Fruit fly (Drosophila melanogaster) whole organism: ENCODE data around the gene CG31068.

Experiments
- CG8478 ChIP-seq: fragments of >200 bp; optimal IDR thresholded peaks from 2 replicates; lab custom pipeline; 2018; ENCODE audit warnings: inconsistent platforms
- Dll ChIP-seq: fragments of >200 bp; optimal IDR thresholded peaks from 2 replicates; lab custom pipeline; 2017
- EcR ChIP-seq, 2 experiments: fragments of >200 bp; optimal IDR thresholded peaks; 2 replicates each; lab custom pipeline; 2017; ENCODE audit warnings: missing biosample characterization in 2 of 2, missing genetic modification characterization in 2 of 2, missing genetic modification reagents in 2 of 2
- pan ChIP-seq: fragments of >200 bp; optimal IDR thresholded peaks from 2 replicates; lab custom pipeline; 2017
- psq ChIP-seq: fragments of >200 bp; optimal IDR thresholded peaks from 2 replicates; lab custom pipeline; 2017
- usp ChIP-seq: fragments of >200 bp; optimal IDR thresholded peaks from 2 replicates; lab custom pipeline; 2017; ENCODE audit warnings: missing biosample characterization, missing genetic modification characterization, mixed read lengths

Gene CG31068

DNA sequence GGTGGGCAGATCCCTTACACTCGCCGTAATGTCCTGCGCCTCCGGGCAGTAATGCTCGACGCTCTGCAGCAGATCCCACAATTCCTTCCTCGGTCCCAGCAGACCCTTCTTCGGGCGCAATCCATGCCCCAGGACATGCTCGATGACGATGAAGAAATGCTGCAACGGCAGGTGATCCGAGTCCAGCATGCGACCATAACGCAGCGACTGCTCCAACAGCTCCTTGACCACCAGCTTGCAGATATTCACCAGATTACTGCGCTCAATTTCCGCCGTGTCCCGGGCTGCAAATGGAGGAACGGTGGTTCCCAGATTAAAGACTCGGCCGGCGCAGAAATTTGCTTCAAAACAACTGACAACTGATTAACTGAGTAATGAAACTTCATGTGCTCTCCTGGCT, at the start of gene CG31068:
Gene CG31068 (plus strand): TSS at position 301 of the 400 bp plus-strand sequence.
- TF ChIP-seq pan (lab: Kevin White, UChicago) (no peak), psq (lab: Kevin White, UChicago) (no peak), EcR (GFP tag; optimal IDR thresholded peaks at IDR 0.05; lab: Kevin White, UChicago) (no peak), Dll (no peak), usp (no peak), CG8478 (lab: Kevin White, UChicago) (no peak)

DNA sequence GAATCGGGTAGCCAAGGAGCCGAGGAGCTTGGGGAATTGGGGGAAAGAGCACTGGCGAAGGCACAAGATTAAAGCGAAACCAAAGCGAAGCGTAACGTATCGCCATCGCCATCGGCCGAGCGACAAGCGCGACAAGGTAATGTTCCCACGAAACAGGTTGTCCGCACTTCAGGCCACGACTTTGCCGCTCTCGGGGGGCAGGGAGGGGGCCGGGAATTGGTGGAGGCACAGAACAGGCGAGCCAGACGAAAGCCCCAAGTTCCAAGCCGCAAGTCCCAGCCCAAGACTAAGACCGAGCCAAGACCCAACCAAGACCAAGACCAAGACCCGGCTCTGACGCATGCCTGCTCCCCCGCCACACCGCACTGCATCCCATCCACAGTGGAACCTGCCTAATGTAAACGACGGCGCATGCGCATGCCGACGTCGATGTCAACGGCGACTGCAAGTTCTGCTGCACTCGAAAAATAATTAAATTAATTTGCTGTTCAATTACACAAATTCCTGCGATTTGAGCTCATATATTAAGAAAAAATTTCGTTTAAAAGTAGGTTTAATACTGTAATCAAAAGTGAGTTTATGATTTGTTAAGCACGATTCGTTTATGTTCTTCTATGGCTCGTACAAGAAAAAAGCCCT, 47.4 kb upstream of the CG31068 start:
- TF ChIP-seq Dll = no peak
- TF ChIP-seq EcR (GFP tag; optimal IDR thresholded peaks at IDR 0.05; lab: Kevin White, UChicago) = no peak
- no peak for TF ChIP-seq psq (lab: Kevin White, UChicago)
- TF ChIP-seq usp = no peak
- no peak for TF ChIP-seq pan (lab: Kevin White, UChicago)
- TF ChIP-seq CG8478 (lab: Kevin White, UChicago) = no peak

DNA sequence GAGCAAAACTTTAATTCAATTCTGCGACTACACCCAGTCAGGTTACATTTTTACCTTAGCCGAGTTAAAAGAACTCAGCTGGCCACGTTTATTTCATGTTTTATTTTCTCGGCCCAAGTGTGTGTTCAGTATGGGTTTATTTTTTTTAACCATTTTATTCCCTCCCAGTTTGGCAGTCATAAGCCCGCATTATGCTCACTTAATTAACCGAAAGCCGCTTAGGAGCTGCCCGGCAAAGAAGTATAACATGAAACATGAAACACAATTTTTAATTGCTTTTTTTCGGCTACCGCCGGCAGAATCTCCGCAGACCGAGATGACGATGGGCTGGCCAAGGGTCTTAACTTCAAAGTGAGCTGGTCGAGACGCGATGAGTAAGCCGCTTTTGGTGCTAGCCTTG, 46.6 kb upstream of the CG31068 start:
- TF ChIP-seq EcR (GFP tag; optimal IDR thresholded peaks at IDR 0.05; lab: Kevin White, UChicago) (no peak), psq (lab: Kevin White, UChicago) (no peak), CG8478 (lab: Kevin White, UChicago) (no peak), usp (no peak), pan (lab: Kevin White, UChicago) (no peak), Dll (no peak)

DNA sequence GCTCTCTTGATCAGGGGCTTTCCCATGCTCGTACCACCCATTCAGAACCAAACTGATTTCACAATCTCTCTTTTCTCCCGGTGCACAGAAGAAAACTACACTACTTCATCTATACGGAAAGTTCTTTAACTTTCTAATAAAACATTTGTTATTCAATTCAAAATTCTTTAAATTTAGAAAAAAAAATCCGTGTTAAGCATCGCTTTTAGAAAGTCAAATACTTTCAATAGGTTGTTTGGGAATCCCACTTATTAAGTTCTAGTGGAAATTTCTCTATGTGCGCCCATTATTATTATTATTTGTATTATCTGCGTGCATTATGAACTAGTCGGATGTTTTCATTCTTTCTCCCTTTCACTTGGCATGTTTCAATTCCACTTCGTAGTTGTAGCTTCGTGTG, 40.4 kb upstream of the CG31068 start:
- TF ChIP-seq usp = no peak
- no peak for TF ChIP-seq CG8478 (lab: Kevin White, UChicago)
- TF ChIP-seq pan (lab: Kevin White, UChicago) = no peak
- TF ChIP-seq psq (lab: Kevin White, UChicago) = no peak
- TF ChIP-seq Dll = no peak
- no peak for TF ChIP-seq EcR (GFP tag; optimal IDR thresholded peaks at IDR 0.05; lab: Kevin White, UChicago)

DNA sequence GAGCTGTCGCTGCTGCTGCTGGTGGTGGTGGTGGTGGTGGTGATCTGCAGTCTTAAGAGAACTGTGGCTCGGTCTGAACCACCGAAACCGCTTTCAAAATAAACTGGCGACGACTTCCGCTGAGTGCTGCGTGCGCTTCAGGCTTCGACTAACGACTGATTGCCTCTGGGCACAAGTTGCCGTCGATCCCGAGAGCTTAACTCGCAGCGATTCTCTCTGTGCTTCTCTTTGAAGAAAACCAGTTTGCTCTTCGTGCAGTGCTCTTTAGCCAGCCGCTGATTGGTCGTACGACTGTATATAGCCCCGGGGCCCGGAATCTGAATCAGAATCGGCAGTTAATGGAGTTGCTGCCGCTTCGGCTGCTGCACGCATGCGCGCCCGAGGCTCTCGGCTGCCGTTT, 39.4 kb upstream of the CG31068 start, which contains the start of gene Ser:
Gene Ser (minus strand): TSS at position 162 of the 400 bp plus-strand sequence.
- TF ChIP-seq CG8478 (lab: Kevin White, UChicago) (no peak), usp (no peak), EcR (GFP tag; optimal IDR thresholded peaks at IDR 0.05; lab: Kevin White, UChicago) (no peak), Dll (peak; percentile 30), pan (lab: Kevin White, UChicago) (no peak)

DNA sequence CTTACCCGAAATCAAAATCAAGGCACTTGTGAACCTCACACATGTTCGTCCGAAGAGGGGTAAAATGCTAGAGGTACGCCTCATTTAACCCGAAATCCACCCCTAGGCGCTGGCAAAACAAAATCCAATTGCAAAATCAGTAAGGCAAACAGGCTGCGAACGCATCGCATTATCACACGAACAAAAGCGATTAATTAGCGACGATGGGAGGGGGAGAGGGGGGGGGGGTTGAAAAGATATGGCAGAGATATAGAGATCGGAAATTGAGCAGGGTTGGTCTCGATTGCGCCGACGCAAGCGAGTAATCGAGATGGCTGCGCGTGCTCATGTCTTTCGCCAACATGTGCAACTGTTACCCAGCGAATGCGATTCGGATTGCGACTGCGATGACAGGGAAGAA, 36.6 kb upstream of the CG31068 start:
- TF ChIP-seq psq (lab: Kevin White, UChicago) (no peak), usp (no peak), EcR (GFP tag; optimal IDR thresholded peaks at IDR 0.05; lab: Kevin White, UChicago) (no peak), pan (lab: Kevin White, UChicago) (no peak), Dll (no peak), CG8478 (lab: Kevin White, UChicago) (no peak)

DNA sequence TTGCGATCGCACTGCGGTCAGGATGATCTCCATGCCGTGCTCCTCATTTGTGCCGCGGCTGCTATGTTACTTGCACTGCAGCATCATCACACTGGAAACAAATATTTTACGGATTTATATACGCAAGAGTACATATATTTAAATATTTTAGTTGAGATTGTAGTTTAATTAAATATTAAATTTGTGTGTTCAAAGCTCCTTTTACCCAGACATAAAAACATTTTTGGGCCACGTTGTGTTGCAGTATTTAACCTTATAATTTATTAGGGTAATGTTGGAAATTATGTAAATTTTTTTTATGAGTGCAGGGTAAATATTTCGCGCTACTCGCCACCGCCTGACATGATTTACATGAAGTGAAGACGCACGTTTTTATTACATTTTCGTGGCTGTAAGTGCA, 35.9 kb upstream of the CG31068 start:
- TF ChIP-seq usp (no peak), psq (lab: Kevin White, UChicago) (no peak), Dll (no peak), CG8478 (lab: Kevin White, UChicago) (no peak), pan (lab: Kevin White, UChicago) (no peak), EcR (GFP tag; optimal IDR thresholded peaks at IDR 0.05; lab: Kevin White, UChicago) (no peak)

DNA sequence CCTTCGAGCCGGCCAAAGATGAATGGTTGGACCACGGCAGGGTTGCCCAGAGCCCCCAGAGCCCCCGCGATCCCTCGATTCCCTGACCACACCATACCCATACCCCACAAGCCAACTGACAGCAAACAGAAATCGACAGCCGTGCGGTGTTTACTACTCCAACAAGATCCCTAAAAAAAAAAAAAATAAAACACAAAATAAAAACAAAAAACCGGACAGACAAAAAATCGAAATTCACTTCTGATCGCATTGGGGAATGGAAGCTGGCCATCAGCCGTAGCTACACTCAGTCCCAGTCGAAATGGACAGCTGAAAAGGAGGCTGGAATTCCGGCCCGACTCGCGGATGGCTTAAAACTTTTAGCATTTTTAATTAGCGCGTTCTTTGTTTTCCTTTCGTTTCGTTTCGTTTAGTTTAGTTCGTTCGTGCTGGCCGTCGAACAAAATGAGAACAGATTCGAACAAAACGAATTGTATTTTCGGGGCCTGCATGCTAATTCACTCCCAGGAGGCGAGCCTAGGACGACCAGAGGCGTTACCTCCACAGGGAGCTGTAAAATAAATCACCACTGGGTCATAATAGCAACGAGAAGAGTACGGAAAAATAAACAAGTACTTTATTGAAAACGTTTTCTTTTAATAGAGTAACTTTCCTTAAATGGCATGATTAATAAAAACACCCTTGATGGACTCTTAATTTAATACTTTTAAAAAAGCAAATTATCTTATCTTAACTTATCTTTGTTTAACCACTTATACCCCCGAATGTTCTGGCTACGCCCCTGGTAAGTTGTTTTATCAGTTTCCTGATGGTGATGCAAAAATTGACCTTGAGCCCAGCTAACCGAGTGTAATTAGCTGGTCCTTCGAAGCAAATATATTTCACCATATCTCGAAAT, 34.4 kb upstream of the CG31068 start:
- TF ChIP-seq pan (lab: Kevin White, UChicago) (no peak), psq (lab: Kevin White, UChicago) (no peak), EcR (GFP tag; optimal IDR thresholded peaks at IDR 0.05; lab: Kevin White, UChicago) (no peak), CG8478 (lab: Kevin White, UChicago) (no peak), Dll (no peak), usp (no peak)

DNA sequence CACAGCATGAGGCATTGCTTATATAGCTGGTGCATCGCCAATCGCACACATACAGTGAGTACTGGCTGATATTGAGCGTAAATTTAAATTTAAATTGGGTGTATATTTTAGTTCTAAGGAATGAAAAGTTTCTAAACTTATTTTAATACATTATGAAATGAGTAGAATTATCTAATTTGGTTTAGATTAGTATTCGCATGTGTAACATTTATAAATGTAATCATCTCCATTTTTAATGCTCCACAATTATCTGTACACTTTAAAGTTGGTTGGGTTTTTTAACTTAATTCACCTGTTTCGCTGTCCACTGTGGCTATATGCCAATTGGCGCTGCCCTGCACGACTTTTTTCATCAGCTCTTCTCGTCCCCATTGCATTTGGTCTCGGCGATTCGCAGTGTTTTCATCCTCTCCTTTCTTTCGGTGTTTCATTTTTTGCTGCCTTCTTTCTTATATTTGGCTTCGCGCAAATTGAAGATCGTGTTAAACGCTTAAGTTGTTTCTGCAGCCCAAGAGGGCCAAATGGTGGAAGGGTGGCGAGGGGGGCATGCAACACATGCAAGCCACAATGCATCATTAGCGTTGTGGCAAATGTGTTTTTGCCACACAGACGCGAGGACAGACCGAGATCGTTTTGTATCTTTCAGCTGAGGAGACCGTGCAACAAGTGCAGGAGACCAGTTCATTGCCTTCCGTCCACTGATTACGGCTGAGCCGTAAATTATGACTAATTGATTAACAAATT, 31.8 kb upstream of the CG31068 start:
- no peak for TF ChIP-seq EcR (GFP tag; optimal IDR thresholded peaks at IDR 0.05; lab: Kevin White, UChicago)
- TF ChIP-seq Dll = peak; percentile 41
- no peak for TF ChIP-seq pan (lab: Kevin White, UChicago)

DNA sequence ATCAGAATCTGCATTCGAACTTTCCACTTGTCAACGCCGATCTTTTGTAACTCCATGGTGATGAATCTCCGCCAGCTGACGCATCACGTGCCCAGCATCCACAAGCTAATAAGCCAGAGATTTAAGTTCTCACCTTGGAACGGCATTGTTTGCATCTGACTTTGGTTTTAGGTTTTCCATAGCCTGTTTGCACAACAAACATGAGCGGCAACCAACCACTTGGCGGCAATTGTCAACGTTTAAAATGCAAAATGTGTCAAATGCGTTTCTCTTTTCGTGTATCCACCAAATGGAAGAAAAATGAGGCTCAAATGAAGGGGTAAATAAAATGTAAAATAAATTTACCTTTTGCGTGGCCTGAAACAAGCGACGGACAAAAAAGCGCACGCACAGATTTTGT, 31.2 kb upstream of the CG31068 start:
- no peak for TF ChIP-seq EcR (GFP tag; optimal IDR thresholded peaks at IDR 0.05; lab: Kevin White, UChicago)
- no peak for TF ChIP-seq usp
- TF ChIP-seq CG8478 (lab: Kevin White, UChicago) = no peak

DNA sequence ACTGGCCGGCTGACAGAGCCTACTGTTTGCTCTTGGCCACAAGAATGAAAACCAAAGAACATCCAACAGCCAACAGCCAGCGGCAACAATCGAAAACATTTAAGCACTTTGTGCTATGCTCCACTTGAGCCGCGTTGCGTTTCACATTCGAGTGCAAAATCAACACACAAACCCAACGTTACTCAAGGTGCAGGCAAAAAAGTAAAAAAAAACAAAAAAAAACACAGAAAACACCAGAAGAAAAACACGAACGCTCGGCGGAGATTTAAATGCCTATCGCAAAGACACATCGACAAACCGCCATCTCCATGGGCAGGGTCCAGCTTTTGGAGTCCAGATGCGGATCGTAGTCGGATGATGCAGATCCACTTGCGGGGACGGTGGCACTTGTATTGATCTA, 29.6 kb upstream of the CG31068 start:
- no peak for TF ChIP-seq psq (lab: Kevin White, UChicago)
- no peak for TF ChIP-seq usp
- TF ChIP-seq EcR (GFP tag; optimal IDR thresholded peaks at IDR 0.05; lab: Kevin White, UChicago) = no peak
- TF ChIP-seq pan (lab: Kevin White, UChicago) = no peak
- TF ChIP-seq Dll = no peak
- no peak for TF ChIP-seq CG8478 (lab: Kevin White, UChicago)
